Worm (Caenorhabditis elegans) whole organism, midembryonic: ENCODE results near the gene ZK1010.12.
A peak's percentile ranks its signal among the peaks of the same experiment; 100 is the strongest.

Experiments used
- T22C8.4 ChIP-seq: fragments of 200-800 bp; sonication (Bioruptor generic); IDR thresholded peaks from 2 replicates; pipeline ENCODE4 v1.3.6; 2022; ENCODE audit warnings: missing genetic modification characterization, missing compliant biosample characterization
- cog-1 ChIP-seq: sonication (generic microtip); optimal IDR thresholded peaks from 2 replicates; lab custom pipeline; 2016; ENCODE audit warnings: missing genetic modification characterization, missing compliant biosample characterization
- flt-1 ChIP-seq: fragments of 200-800 bp; sonication (Bioruptor generic); IDR thresholded peaks from 2 replicates; pipeline ENCODE4 v1.3.6; 2022; ENCODE audit warnings: missing genetic modification characterization, missing compliant biosample characterization
- klf-2 ChIP-seq: fragments of 200-800 bp; sonication (Bioruptor generic); conservative IDR thresholded peaks from 2 replicates; pipeline ENCODE4 v1.3.6; 2022; ENCODE audit warnings: missing genetic modification reagents, missing genetic modification characterization, missing compliant biosample characterization
- med-1 ChIP-seq: sonication (generic microtip); optimal IDR thresholded peaks from 2 replicates; lab custom pipeline; 2017; ENCODE audit warnings: missing genetic modification characterization, mild to moderate bottlenecking, missing compliant biosample characterization, antibody characterized with exemption, missing genetic modification reagents; ENCODE audit not compliant: insufficient read depth
- ref-1 ChIP-seq: fragments of 200-800 bp; sonication (Bioruptor generic); conservative IDR thresholded peaks from 2 replicates; pipeline ENCODE4 v1.3.6; 2022; ENCODE audit warnings: missing genetic modification reagents, missing genetic modification characterization, missing compliant biosample characterization
- tab-1 ChIP-seq: fragments of 200-800 bp; sonication (Bioruptor generic); IDR thresholded peaks from 2 replicates; pipeline ENCODE4 v1.3.6; 2022; ENCODE audit warnings: missing genetic modification characterization, missing compliant biosample characterization
- ztf-23 ChIP-seq: fragments of 200-800 bp; sonication (Bioruptor generic); IDR thresholded peaks from 2 replicates; pipeline ENCODE4 v1.3.6; 2022; ENCODE audit warnings: missing genetic modification reagents, missing genetic modification characterization, missing compliant biosample characterization
- ztf-29 ChIP-seq: fragments of 200-800 bp; sonication (Bioruptor generic); IDR thresholded peaks from 2 replicates; pipeline ENCODE4 v1.3.6; 2022; ENCODE audit warnings: missing genetic modification reagents, missing genetic modification characterization, missing compliant biosample characterization

Gene ZK1010.12

DNA sequence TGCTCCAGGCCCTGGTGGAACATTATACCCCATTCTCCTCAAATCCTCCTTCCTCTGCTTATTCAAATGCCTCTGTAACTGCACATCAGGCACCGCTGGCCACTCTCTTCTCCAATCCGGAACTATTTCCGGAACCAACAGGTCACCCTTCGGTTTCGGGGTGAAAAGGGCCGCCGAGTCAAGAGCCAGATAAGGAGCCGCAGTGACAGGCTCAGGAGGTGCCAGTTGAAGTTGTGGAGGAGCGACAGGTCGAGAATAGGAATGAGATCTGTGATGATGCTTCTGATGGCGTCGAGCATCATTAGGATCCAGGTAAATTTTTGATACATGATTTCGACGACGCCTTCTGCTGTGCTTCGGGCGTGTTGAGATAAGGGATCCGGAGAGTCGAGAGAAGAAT is 7.2 kb downstream of the ZK1010.12 start:
- TF ChIP-seq flt-1 (GFP tag; lab: Robert Waterston, UW), result no peak
- no peak for TF ChIP-seq med-1 (GFP tag; lab: Kevin White, UChicago)
- TF ChIP-seq klf-2, result no peak
- TF ChIP-seq ztf-23 (GFP tag; lab: Robert Waterston, UW), result no peak
- TF ChIP-seq cog-1 (tag; lab: Kevin White, UChicago), result no peak
- TF ChIP-seq T22C8.4 (GFP tag; lab: Robert Waterston, UW), result no peak
- no peak for TF ChIP-seq tab-1 (GFP tag; lab: Robert Waterston, UW)
- no peak for TF ChIP-seq ztf-29 (GFP tag; lab: Robert Waterston, UW)
- no peak for TF ChIP-seq ref-1 (GFP tag; lab: Robert Waterston, UW)

DNA sequence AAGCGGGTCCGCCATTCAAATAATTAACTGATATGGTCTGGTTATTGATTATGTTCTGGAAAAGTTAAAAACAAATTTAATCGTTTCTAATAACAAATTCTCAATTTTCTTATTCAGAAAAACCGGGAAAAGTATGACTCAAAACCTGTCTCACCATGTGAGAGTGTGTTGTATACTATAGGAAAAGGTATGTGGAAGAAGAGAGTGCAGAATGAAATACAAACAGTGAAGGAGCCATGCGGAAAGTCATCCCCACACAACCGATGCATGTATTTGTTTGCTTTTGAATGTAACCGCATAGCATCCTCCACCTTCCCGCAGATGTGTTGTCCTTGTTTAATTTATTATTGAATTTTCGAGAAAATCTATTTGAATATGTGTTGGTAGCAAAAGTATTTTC is 9.4 kb downstream of the ZK1010.12 start, which contains the start of gene ZK1010.8:
TSS of gene ZK1010.8 (minus strand) at position 214 of the 400 bp plus-strand sequence.
- TF ChIP-seq med-1 (GFP tag; lab: Kevin White, UChicago) (no peak), T22C8.4 (GFP tag; lab: Robert Waterston, UW) (no peak)

DNA sequence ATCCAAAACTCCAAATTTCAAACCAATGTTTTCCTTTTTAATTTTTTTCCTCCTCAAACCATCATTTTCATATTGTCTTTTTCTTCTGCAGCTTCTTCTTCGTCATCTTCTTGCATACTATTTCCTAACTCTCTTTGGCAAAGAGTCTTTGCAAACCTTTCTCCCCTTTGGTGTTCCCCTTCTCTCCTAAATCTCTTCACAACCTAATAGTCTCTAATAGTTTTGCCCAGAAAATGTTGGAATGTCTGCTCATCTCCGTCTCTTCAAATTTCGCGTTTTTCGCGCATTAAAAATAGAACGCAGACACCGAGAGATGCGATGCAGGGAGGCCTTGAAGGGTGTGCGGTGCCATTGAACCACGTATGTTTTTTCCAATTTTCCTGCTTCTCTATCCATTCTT is 11.0 kb downstream of the ZK1010.12 start, which contains the start of gene ZK1010.10:
TSS of gene ZK1010.10 (plus strand) at position 286 of the 400 bp plus-strand sequence.
- TF ChIP-seq ztf-23 (GFP tag; lab: Robert Waterston, UW) (peak; percentile 51; the same call in 1 of the 2 replicates), cog-1 (tag; lab: Kevin White, UChicago) (peak; percentile 6), ref-1 (GFP tag; lab: Robert Waterston, UW) (no peak)

DNA sequence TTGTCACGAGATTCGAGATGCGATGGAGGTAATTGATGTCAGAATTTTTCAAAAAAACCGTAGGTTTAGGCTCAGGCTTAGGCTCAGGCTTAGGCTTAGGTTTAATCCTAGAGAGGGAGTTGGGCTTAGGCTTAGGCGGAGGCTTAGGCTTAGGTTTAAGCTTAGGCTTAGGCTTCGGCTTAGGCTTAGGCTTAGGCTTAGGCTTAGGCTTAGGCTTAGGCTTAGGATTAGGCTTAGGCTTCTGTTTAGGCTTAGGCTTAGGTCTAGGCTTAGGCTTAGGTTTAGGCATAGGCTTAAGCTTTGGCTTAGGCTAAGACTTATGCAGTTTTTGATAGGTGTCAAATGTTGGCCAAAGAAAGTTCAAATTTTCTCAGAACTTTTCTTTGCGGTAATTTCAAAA is 13.2 kb downstream of the ZK1010.12 start:
- TF ChIP-seq T22C8.4 (GFP tag; lab: Robert Waterston, UW) (no peak), ztf-23 (GFP tag; lab: Robert Waterston, UW) (0 out of 2 replicates have a peak, but pooled peaks have one; percentile 23), ztf-29 (GFP tag; lab: Robert Waterston, UW) (peak; percentile 68; the same call in 1 of the 2 replicates), med-1 (GFP tag; lab: Kevin White, UChicago) (no peak)

DNA sequence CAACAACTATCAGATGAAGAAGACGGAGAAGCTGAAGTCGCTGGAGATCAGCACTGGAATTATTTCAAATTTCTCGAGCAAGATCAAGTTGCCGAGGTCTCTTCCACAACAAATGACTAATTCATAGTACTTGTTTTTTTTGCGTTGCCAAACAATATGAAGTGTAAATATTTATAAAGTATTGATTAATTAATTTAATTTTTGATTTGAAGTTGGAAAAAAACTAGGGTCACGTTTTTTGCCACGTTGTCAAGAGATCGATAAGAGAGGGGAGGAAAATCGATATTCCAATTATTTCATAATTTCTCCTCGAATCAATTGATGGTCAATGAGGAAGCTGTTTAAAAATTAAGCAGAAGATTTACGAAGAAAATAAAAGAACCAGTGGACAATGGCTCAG is 14.1 kb downstream of the ZK1010.12 start, which contains the start of gene snf-7:
TSS of gene snf-7 (plus strand) at position 301 of the 400 bp plus-strand sequence.
- TF ChIP-seq med-1 (GFP tag; lab: Kevin White, UChicago) (no peak), T22C8.4 (GFP tag; lab: Robert Waterston, UW) (0 out of 2 replicates have a peak, but pooled peaks have one; percentile 51)

DNA sequence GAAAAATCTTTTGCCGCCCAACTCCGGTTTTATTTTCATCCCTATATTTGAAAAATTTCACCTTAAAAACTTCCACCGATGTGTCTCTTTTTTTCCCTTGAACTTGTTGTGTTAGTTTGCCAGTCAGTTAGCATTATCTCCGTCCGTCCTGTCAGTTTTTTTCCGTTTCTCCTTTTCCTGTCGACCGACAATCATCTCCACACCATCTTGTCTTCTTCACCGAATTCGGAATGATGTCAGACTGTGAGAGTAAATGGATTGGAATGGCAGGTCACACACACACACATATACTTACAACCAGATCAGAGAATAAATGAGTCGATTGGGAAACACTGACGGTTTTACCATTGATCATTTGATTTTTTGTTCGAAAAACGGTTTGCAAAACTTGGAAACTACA is 20.8 kb downstream of the ZK1010.12 start:
- TF ChIP-seq flt-1 (GFP tag; lab: Robert Waterston, UW), result no peak
- no peak for TF ChIP-seq cog-1 (tag; lab: Kevin White, UChicago)
- TF ChIP-seq ref-1 (GFP tag; lab: Robert Waterston, UW), result no peak
- no peak for TF ChIP-seq klf-2
- TF ChIP-seq T22C8.4 (GFP tag; lab: Robert Waterston, UW), result no peak
- no peak for TF ChIP-seq ztf-29 (GFP tag; lab: Robert Waterston, UW)
- no peak for TF ChIP-seq med-1 (GFP tag; lab: Kevin White, UChicago)
- TF ChIP-seq ztf-23 (GFP tag; lab: Robert Waterston, UW), result no peak
- no peak for TF ChIP-seq tab-1 (GFP tag; lab: Robert Waterston, UW)

DNA sequence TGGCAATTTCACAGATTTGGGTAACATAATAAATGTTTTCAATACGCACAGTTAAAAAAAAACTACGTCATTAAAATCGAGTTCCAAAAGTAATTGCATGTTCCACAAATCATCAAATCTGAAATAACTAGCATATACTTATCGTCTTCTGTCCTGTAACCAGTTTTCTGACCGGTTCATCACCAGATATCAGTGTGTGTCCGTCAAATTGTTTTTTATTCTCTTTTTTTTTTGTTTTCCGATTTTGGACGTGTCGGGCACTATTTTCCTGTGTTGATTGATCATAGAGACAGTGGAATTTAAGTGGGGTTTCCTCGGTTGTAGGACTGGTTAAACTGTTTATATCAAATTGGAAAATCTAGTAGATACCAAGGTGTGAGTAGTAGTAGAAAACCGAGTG is 22.8 kb downstream of the ZK1010.12 start:
- TF ChIP-seq klf-2, result no peak
- no peak for TF ChIP-seq cog-1 (tag; lab: Kevin White, UChicago)
- TF ChIP-seq ztf-29 (GFP tag; lab: Robert Waterston, UW), result no peak
- TF ChIP-seq ztf-23 (GFP tag; lab: Robert Waterston, UW), result no peak
- TF ChIP-seq med-1 (GFP tag; lab: Kevin White, UChicago), result no peak
- TF ChIP-seq flt-1 (GFP tag; lab: Robert Waterston, UW), result no peak
- no peak for TF ChIP-seq T22C8.4 (GFP tag; lab: Robert Waterston, UW)
- TF ChIP-seq ref-1 (GFP tag; lab: Robert Waterston, UW), result no peak

DNA sequence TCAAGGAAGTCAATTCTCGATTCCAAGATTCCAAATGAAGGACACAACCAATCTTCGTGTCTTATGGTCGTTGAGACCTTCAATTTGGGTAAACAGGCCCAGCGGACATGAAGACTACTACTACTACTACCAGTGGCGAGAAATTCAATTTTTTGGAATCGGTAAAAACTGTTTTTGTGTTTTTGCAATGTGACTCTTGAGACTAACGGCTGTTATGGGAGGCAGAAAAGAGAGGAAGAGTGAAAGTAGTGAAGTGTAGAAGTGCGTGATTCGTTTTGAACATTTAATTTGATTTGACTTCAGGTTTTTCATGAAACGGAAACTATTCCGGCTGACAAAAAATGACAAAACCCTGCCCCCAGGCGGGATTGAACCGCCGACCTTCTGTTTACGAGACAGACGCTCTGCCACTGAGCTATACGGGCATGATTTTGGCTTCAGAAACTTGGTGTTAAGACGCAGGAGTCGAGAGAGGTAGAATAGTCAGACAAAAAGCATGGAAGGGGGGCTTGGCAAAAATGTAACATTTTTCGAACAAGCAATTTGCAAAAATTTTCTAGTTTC is 24.7 kb downstream of the ZK1010.12 start:
- TF ChIP-seq ref-1 (GFP tag; lab: Robert Waterston, UW) (no peak), flt-1 (GFP tag; lab: Robert Waterston, UW) (no peak), ztf-23 (GFP tag; lab: Robert Waterston, UW) (no peak), tab-1 (GFP tag; lab: Robert Waterston, UW) (no peak), cog-1 (tag; lab: Kevin White, UChicago) (no peak), klf-2 (no peak), med-1 (GFP tag; lab: Kevin White, UChicago) (no peak), ztf-29 (GFP tag; lab: Robert Waterston, UW) (no peak), T22C8.4 (GFP tag; lab: Robert Waterston, UW) (no peak)

DNA sequence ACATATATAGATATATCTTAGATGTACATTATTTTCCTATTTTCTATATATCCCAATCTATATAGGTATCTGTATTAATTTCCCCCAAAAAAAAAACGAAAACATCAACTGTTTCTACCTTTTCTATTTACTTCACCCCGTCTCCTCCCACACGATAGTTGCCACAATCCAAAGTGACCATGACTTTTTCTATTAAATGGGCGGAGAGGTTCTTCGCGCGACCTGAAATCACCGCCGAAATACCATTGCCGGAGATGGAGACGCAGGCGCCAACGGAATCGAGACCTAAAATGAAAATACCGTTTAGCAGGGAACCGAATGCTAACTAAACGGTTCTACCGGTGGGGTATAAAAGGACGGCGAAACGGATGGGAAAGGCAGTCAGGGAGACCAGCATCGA is 27.5 kb downstream of the ZK1010.12 start, which contains the start of gene col-98:
TSS of gene col-98 (plus strand) at position 390 of the 400 bp plus-strand sequence.
- TF ChIP-seq ztf-29 (GFP tag; lab: Robert Waterston, UW), result no peak
- TF ChIP-seq ref-1 (GFP tag; lab: Robert Waterston, UW), result no peak
- TF ChIP-seq T22C8.4 (GFP tag; lab: Robert Waterston, UW), result no peak
- no peak for TF ChIP-seq flt-1 (GFP tag; lab: Robert Waterston, UW)
- TF ChIP-seq tab-1 (GFP tag; lab: Robert Waterston, UW), result no peak
- no peak for TF ChIP-seq med-1 (GFP tag; lab: Kevin White, UChicago)
- no peak for TF ChIP-seq cog-1 (tag; lab: Kevin White, UChicago)
- no peak for TF ChIP-seq klf-2
- TF ChIP-seq ztf-23 (GFP tag; lab: Robert Waterston, UW), result no peak
